Fruit fly (Drosophila melanogaster): ENCODE data around the gene Hus1-like.

Hus1-like gene

dm6 chr3R:4833636-4834035 is 21.7 kb upstream of the Hus1-like start (continued):
- peak in 1 of 2 experiments; percentile 19 for TF ChIP-seq chif (GFP tag; optimal IDR thresholded peaks at IDR 0.05)
- TF ChIP-seq Doc2 (GFP tag; IDR thresholded peaks at IDR 0.05): no peak
- TF ChIP-seq CG3995 (GFP tag; optimal IDR thresholded peaks at IDR 0.05): no peak
- no peak for TF ChIP-seq CG17912 (GFP tag; optimal IDR thresholded peaks at IDR 0.05)
- TF ChIP-seq trem (tag; optimal IDR thresholded peaks at IDR 0.05): peak; percentile 99
- TF ChIP-seq CG6791 (GFP tag; IDR thresholded peaks at IDR 0.05; ENCODE audit: partially characterized antibody): 0 out of 3 replicates have a peak, but pooled peaks have one; percentile 11
- TF ChIP-seq PHDP (tag; optimal IDR thresholded peaks at IDR 0.05): no peak
- TF ChIP-seq CG9609 (GFP tag; optimal IDR thresholded peaks at IDR 0.05): no peak
- TF ChIP-seq Dip2 (GFP tag; IDR thresholded peaks at IDR 0.05): no peak
- no peak for TF ChIP-seq sens-2 (GFP tag; IDR thresholded peaks at IDR 0.05)
- no peak for TF ChIP-seq lilli (GFP tag; optimal IDR thresholded peaks at IDR 0.05)
- TF ChIP-seq CG1647 (GFP tag; optimal IDR thresholded peaks at IDR 0.05): no peak
- no peak for TF ChIP-seq HLHmδ (GFP tag; optimal IDR thresholded peaks at IDR 0.05)
- no peak for TF ChIP-seq CG11696 (GFP tag; IDR thresholded peaks at IDR 0.05)
- TF ChIP-seq Nf-YC (tag; optimal IDR thresholded peaks at IDR 0.05): peak; percentile 83
- TF ChIP-seq sc (optimal IDR thresholded peaks at IDR 0.05): no peak
- TF ChIP-seq sc (GFP tag; optimal IDR thresholded peaks at IDR 0.05): no peak
- no peak for TF ChIP-seq CG33557 (GFP tag; optimal IDR thresholded peaks at IDR 0.05)
- no peak for TF ChIP-seq CG12744 (GFP tag; optimal IDR thresholded peaks at IDR 0.05)
- peak; percentile 74 for TF ChIP-seq CG10321 (GFP tag; IDR thresholded peaks at IDR 0.05)
- no peak for TF ChIP-seq CG11398 (GFP tag; optimal IDR thresholded peaks at IDR 0.05)
- no peak for TF ChIP-seq CG6254 (GFP tag; optimal IDR thresholded peaks at IDR 0.05)
- no peak for TF ChIP-seq Asciz (GFP tag; optimal IDR thresholded peaks at IDR 0.05)
- no peak for TF ChIP-seq CG10565 (GFP tag; optimal IDR thresholded peaks at IDR 0.05)
- no peak for TF ChIP-seq slbo (GFP tag; IDR thresholded peaks at IDR 0.05)
- TF ChIP-seq al (GFP tag; IDR thresholded peaks at IDR 0.05): no peak
- peak; percentile 82 for TF ChIP-seq CG1832 (GFP tag; optimal IDR thresholded peaks at IDR 0.05)
- no peak for TF ChIP-seq CG13296 (GFP tag; optimal IDR thresholded peaks at IDR 0.05)

dm6 chr3R:4831197-4831596 is 19.3 kb upstream of the Hus1-like start, which contains the start of gene CG14659:
Gene CG14659 (minus strand): TSS chr3R:4831297.
- TF ChIP-seq pan (optimal IDR thresholded peaks at IDR 0.05): no peak
- no peak for TF ChIP-seq pan (GFP tag; optimal IDR thresholded peaks at IDR 0.05 in 1 of 2, IDR thresholded peaks at IDR 0.05 in 1 of 2)
- no peak for TF ChIP-seq CG10267 (tag; optimal IDR thresholded peaks at IDR 0.05)
- TF ChIP-seq Bteb2 (GFP tag; optimal IDR thresholded peaks at IDR 0.05): no peak
- no peak for TF ChIP-seq stwl (tag; optimal IDR thresholded peaks at IDR 0.05)
- no peak for TF ChIP-seq hkb (optimal IDR thresholded peaks at IDR 0.05)
- TF ChIP-seq hkb (GFP tag; IDR thresholded peaks at IDR 0.05): no peak
- no peak for TF ChIP-seq en (GFP tag; optimal IDR thresholded peaks at IDR 0.05)
- TF ChIP-seq ssp (GFP tag; IDR thresholded peaks at IDR 0.05): no peak
- no peak for TF ChIP-seq CG31441 (GFP tag; IDR thresholded peaks at IDR 0.05)
- TF ChIP-seq CG11085 (GFP tag; IDR thresholded peaks at IDR 0.05): no peak
- TF ChIP-seq CG9727 (GFP tag; optimal IDR thresholded peaks at IDR 0.05): no peak
- no peak for TF ChIP-seq CrebB (tag; optimal IDR thresholded peaks at IDR 0.05)
- TF ChIP-seq Abd-B (GFP tag; optimal IDR thresholded peaks at IDR 0.05): no peak
- TF ChIP-seq D19B (GFP tag; optimal IDR thresholded peaks at IDR 0.05): no peak
- no peak for TF ChIP-seq CG4424 (GFP tag; optimal IDR thresholded peaks at IDR 0.05)
- TF ChIP-seq slou (GFP tag; optimal IDR thresholded peaks at IDR 0.05): no peak
- no peak for TF ChIP-seq disco-r (GFP tag; optimal IDR thresholded peaks at IDR 0.05)
- no peak for TF ChIP-seq chn (GFP tag; optimal IDR thresholded peaks at IDR 0.05)
- no peak for TF ChIP-seq CG12071 (GFP tag; optimal IDR thresholded peaks at IDR 0.05)
